Worm (Caenorhabditis elegans) whole organism, L4 larva: ENCODE data around the gene nhr-26.

Experiments used
- Y105C5A.15 ChIP-seq: fragments of 200-800 bp; sonication (Bioruptor generic); IDR thresholded peaks from 2 replicates; pipeline ENCODE4 v1.3.6; 2022; ENCODE audit warnings: missing genetic modification characterization, missing compliant biosample characterization
- Y75B8A.6 ChIP-seq: fragments of 200-800 bp; sonication (Bioruptor generic); IDR thresholded peaks from 2 replicates; pipeline ENCODE4 v1.3.6; 2022; ENCODE audit warnings: missing genetic modification reagents, missing genetic modification characterization, missing compliant biosample characterization
- ZK337.2 ChIP-seq: fragments of 200-800 bp; sonication (Bioruptor generic); IDR thresholded peaks from 2 replicates; pipeline ENCODE4 v1.3.6; 2022; ENCODE audit warnings: missing genetic modification reagents, missing genetic modification characterization, missing compliant biosample characterization
- ZK546.5 ChIP-seq, 2 experiments: sonication (generic microtip); optimal IDR thresholded peaks; 2 replicates each; lab custom pipeline; 2017; ENCODE audit warnings: missing biosample characterization in 2 of 2, missing genetic modification characterization in 2 of 2
- aha-1 ChIP-seq: fragments of 150-350 bp; peaks from one replicate; lab custom pipeline; 2014; ENCODE audit warnings: missing biosample characterization, missing genetic modification characterization
- arid-1 ChIP-seq: fragments of 200-800 bp; sonication (Bioruptor generic); conservative IDR thresholded peaks from 2 replicates; pipeline ENCODE4 v1.3.6; 2022; ENCODE audit warnings: missing genetic modification reagents, missing genetic modification characterization, missing compliant biosample characterization
- ceh-20 ChIP-seq: fragments of 200-800 bp; sonication (Bioruptor generic); IDR thresholded peaks from 2 replicates; pipeline ENCODE4 v1.3.6; 2022; ENCODE audit warnings: missing genetic modification reagents, missing genetic modification characterization, missing compliant biosample characterization
- ceh-82 ChIP-seq: sonication (generic microtip); optimal IDR thresholded peaks from 2 replicates; lab custom pipeline; 2017; ENCODE audit warnings: missing biosample characterization, missing genetic modification characterization
- ces-1 ChIP-seq: fragments of 150-350 bp; sonication (generic microtip); optimal IDR thresholded peaks from 4 replicates; lab custom pipeline; 2014; ENCODE audit warnings: missing biosample characterization, missing genetic modification reagents, missing genetic modification characterization
- cey-2 ChIP-seq: sonication (generic microtip); optimal IDR thresholded peaks from 3 replicates; lab custom pipeline; 2017; ENCODE audit warnings: missing genetic modification characterization, mild to moderate bottlenecking, missing compliant biosample characterization, antibody characterized with exemption, borderline replicate concordance; ENCODE audit not compliant: insufficient read depth
- ctbp-1 ChIP-seq: fragments of 200-800 bp; sonication (Bioruptor generic); IDR thresholded peaks from 2 replicates; pipeline ENCODE4 v1.3.6; 2022; ENCODE audit warnings: missing genetic modification reagents, missing genetic modification characterization, missing compliant biosample characterization
- daf-16 ChIP-seq, 3 experiments: sonication (generic microtip); optimal IDR thresholded peaks; 2 replicates each; lab custom pipeline; 2016 to 2017; ENCODE audit warnings: missing genetic modification characterization in 3 of 3, missing genetic modification reagents in 3 of 3, mild to moderate bottlenecking in 2 of 3, missing compliant biosample characterization in 2 of 3, missing biosample characterization in 1 of 3, moderate library complexity in 1 of 3
- dmd-8 ChIP-seq: fragments of 200-800 bp; sonication (Bioruptor generic); IDR thresholded peaks from 2 replicates; pipeline ENCODE4 v1.3.6; 2022; ENCODE audit warnings: missing genetic modification characterization, missing compliant biosample characterization
- dmd-9 ChIP-seq: fragments of 200-800 bp; sonication (Bioruptor generic); IDR thresholded peaks from 2 replicates; pipeline ENCODE4 v1.3.6; 2022; ENCODE audit warnings: missing genetic modification reagents, missing genetic modification characterization, missing compliant biosample characterization
- egl-27 ChIP-seq: sonication (generic microtip); optimal IDR thresholded peaks from 3 replicates; lab custom pipeline; 2017; ENCODE audit warnings: missing biosample characterization, missing genetic modification reagents, missing genetic modification characterization
- egl-43 ChIP-seq: fragments of 200-800 bp; sonication (Bioruptor generic); IDR thresholded peaks from 2 replicates; pipeline ENCODE4 v1.3.6; 2022; ENCODE audit warnings: missing genetic modification reagents, missing genetic modification characterization, missing compliant biosample characterization
- fkh-10 ChIP-seq: fragments of 150-350 bp; optimal IDR thresholded peaks from 2 replicates; lab custom pipeline; 2014; ENCODE audit warnings: missing biosample characterization, missing genetic modification reagents, missing genetic modification characterization
- gei-8 ChIP-seq: fragments of 200-800 bp; sonication (Bioruptor generic); optimal IDR thresholded peaks from 2 replicates; lab custom pipeline; 2018; ENCODE audit warnings: mild to moderate bottlenecking, missing genetic modification characterization, missing compliant biosample characterization
- hlh-11 ChIP-seq: fragments of 200-800 bp; sonication (Bioruptor generic); optimal IDR thresholded peaks from 2 replicates; lab custom pipeline; 2018; ENCODE audit warnings: mild to moderate bottlenecking, missing genetic modification characterization, missing compliant biosample characterization
- hlh-30 ChIP-seq: sonication (generic microtip); optimal IDR thresholded peaks from 2 replicates; lab custom pipeline; 2017; ENCODE audit warnings: antibody characterized with exemption, mild to moderate bottlenecking, missing genetic modification characterization, missing compliant biosample characterization; ENCODE audit not compliant: insufficient read depth
- hmg-1.1 ChIP-seq: fragments of 200-800 bp; sonication (Bioruptor generic); IDR thresholded peaks from 2 replicates; pipeline ENCODE4 v1.3.6; 2022; ENCODE audit warnings: missing genetic modification reagents, missing genetic modification characterization, missing compliant biosample characterization
- lin-1 ChIP-seq: fragments of 200-800 bp; sonication (Bioruptor generic); IDR thresholded peaks from 2 replicates; pipeline ENCODE4 v1.3.6; 2022; ENCODE audit warnings: missing genetic modification reagents, missing genetic modification characterization, missing compliant biosample characterization
- lin-13 ChIP-seq: fragments of 150-350 bp; optimal IDR thresholded peaks from 2 replicates; lab custom pipeline; 2014; ENCODE audit warnings: missing biosample characterization, missing genetic modification reagents, missing genetic modification characterization
- lin-39 ChIP-seq: fragments of 150-350 bp; optimal IDR thresholded peaks from 2 replicates; lab custom pipeline; 2014; ENCODE audit warnings: missing biosample characterization, missing genetic modification reagents, missing genetic modification characterization
- lsy-2 ChIP-seq, 2 experiments: fragments of 150-350 bp in 1 of 2; sonication (generic microtip) in 1 of 2; optimal IDR thresholded peaks; 2 replicates each; lab custom pipeline; 2014 to 2017; ENCODE audit warnings: missing biosample characterization in 2 of 2, missing genetic modification characterization in 2 of 2
- mep-1 ChIP-seq: fragments of 150-350 bp; sonication (generic microtip); optimal IDR thresholded peaks from 3 replicates; lab custom pipeline; 2014; ENCODE audit warnings: missing biosample characterization, missing genetic modification characterization
- nhr-10 ChIP-seq: fragments of 150-350 bp; optimal IDR thresholded peaks from 2 replicates; lab custom pipeline; 2014; ENCODE audit warnings: missing biosample characterization, missing genetic modification characterization
- nhr-102 ChIP-seq: sonication (generic microtip); optimal IDR thresholded peaks from 2 replicates; lab custom pipeline; 2016; ENCODE audit warnings: mild to moderate bottlenecking, missing genetic modification characterization, moderate library complexity, missing compliant biosample characterization
- php-3 ChIP-seq: fragments of 200-800 bp; sonication (Bioruptor generic); IDR thresholded peaks from 2 replicates; pipeline ENCODE4 v1.3.6; 2022; ENCODE audit warnings: missing genetic modification reagents, missing genetic modification characterization, missing compliant biosample characterization
- saeg-2 ChIP-seq: fragments of 200-800 bp; sonication (Bioruptor generic); IDR thresholded peaks from 2 replicates; pipeline ENCODE4 v1.3.6; 2022; ENCODE audit warnings: missing genetic modification reagents, missing genetic modification characterization, missing compliant biosample characterization
- set-16 ChIP-seq: fragments of 200-800 bp; sonication (Bioruptor generic); IDR thresholded peaks from 2 replicates; pipeline ENCODE4 v1.3.6; 2022; ENCODE audit warnings: missing genetic modification reagents, missing genetic modification characterization, missing compliant biosample characterization
- unc-130 ChIP-seq: sonication (generic microtip); optimal IDR thresholded peaks from 2 replicates; lab custom pipeline; 2016; ENCODE audit warnings: missing genetic modification reagents, missing genetic modification characterization, missing compliant biosample characterization
- unc-62 ChIP-seq, 3 experiments: fragments of 150-350 bp in 1 of 3; sonication (generic microtip); optimal IDR thresholded peaks in 2 of 3; peaks in 1 of 3; 1 replicate in 1 of 3; 2 replicates in 2 of 3; lab custom pipeline; 2014 to 2017; ENCODE audit warnings: missing biosample characterization in 3 of 3, missing genetic modification characterization in 3 of 3, missing genetic modification reagents in 3 of 3, missing genotype in 1 of 3
- vab-7 ChIP-seq: fragments of 200-800 bp; sonication (Bioruptor generic); IDR thresholded peaks from 2 replicates; pipeline ENCODE4 v1.3.6; 2022; ENCODE audit warnings: missing genetic modification reagents, missing genetic modification characterization, missing compliant biosample characterization
- zip-11 ChIP-seq: fragments of 200-800 bp; sonication (Bioruptor generic); IDR thresholded peaks from 2 replicates; pipeline ENCODE4 v1.3.6; 2022; ENCODE audit warnings: missing genetic modification characterization, missing compliant biosample characterization
- zip-2 ChIP-seq: fragments of 150-350 bp; optimal IDR thresholded peaks from 2 replicates; lab custom pipeline; 2014; ENCODE audit warnings: missing biosample characterization, missing genetic modification characterization

Gene nhr-26

ce11 chrX:12690346-12690745 is 9.9 kb downstream of the nhr-26 start (continued):
- TF ChIP-seq arid-1 (GFP tag; lab: Robert Waterston, UW) (no peak), unc-130 (GFP tag; lab: Kevin White, UChicago) (no peak), hlh-11 (peak; percentile 70), gei-8 (GFP tag; lab: Kevin White, UChicago) (no peak), ZK546.5 (tag; optimal IDR thresholded peaks at IDR 0.05; lab: Kevin White, UChicago) (no peak), nhr-102 (tag; lab: Kevin White, UChicago) (peak; percentile 3), nhr-10 (tag; lab: Kevin White, UChicago) (no peak), hlh-30 (tag; lab: Kevin White, UChicago) (peak; percentile 68), vab-7 (GFP tag; lab: Robert Waterston, UW) (0 out of 2 replicates have a peak, but pooled peaks have one; percentile 25), daf-16 (GFP tag; optimal IDR thresholded peaks at IDR 0.05; lab: Kevin White, UChicago) (peak in 1 of 2 experiments; percentile 23), daf-16 (tag; optimal IDR thresholded peaks at IDR 0.05; lab: Kevin White, UChicago) (peak; percentile 43), aha-1 (tag; lab: Kevin White, UChicago) (peak; percentile 90), hmg-1.1 (GFP tag; lab: Robert Waterston, UW) (no peak), unc-62 (GFP tag; optimal IDR thresholded peaks at IDR 0.05 in 1 of 2; lab: Kevin White, UChicago) (peak in 1 of 2 experiments; percentile 97), unc-62 (tag; optimal IDR thresholded peaks at IDR 0.05; lab: Kevin White, UChicago) (no peak)

ce11 chrX:12689869-12690268 is 10.4 kb downstream of the nhr-26 start:
- TF ChIP-seq mep-1 (tag; lab: Kevin White, UChicago) = no peak
- peak; percentile 93 for TF ChIP-seq fkh-10 (GFP tag; lab: Kevin White, UChicago)
- TF ChIP-seq cey-2 = no peak
- peak in 1 of 2 experiments; percentile 10 for TF ChIP-seq lsy-2 (tag; optimal IDR thresholded peaks at IDR 0.05; lab: Kevin White, UChicago)
- TF ChIP-seq ceh-82 (tag; lab: Kevin White, UChicago) = no peak
- TF ChIP-seq unc-62 (GFP tag; optimal IDR thresholded peaks at IDR 0.05 in 1 of 2; lab: Kevin White, UChicago) = peak in 1 of 2 experiments; percentile 84
- no peak for TF ChIP-seq unc-62 (tag; optimal IDR thresholded peaks at IDR 0.05; lab: Kevin White, UChicago)
- peak; percentile 93 for TF ChIP-seq ces-1
- TF ChIP-seq lin-13 (GFP tag; lab: Kevin White, UChicago) = no peak
- TF ChIP-seq ctbp-1 (GFP tag; lab: Robert Waterston, UW) = 0 out of 2 replicates have a peak, but pooled peaks have one; percentile 22
- TF ChIP-seq, all 104 proteins: peak for 5

- TF ChIP-seq aha-1 (tag; lab: Kevin White, UChicago) (peak; percentile 88), Y105C5A.15 (GFP tag; lab: Robert Waterston, UW) (no peak)
These were observed 11.6 kb downstream of the nhr-26 start for ce11 chrX:12688632-12689031.

- TF ChIP-seq zip-2 (tag; lab: Kevin White, UChicago) (no peak), aha-1 (tag; lab: Kevin White, UChicago) (peak; percentile 91), saeg-2 (0 out of 2 replicates have a peak, but pooled peaks have one; percentile 6)
These were observed 12.8 kb downstream of the nhr-26 start for ce11 chrX:12687482-12687881.

DNA sequence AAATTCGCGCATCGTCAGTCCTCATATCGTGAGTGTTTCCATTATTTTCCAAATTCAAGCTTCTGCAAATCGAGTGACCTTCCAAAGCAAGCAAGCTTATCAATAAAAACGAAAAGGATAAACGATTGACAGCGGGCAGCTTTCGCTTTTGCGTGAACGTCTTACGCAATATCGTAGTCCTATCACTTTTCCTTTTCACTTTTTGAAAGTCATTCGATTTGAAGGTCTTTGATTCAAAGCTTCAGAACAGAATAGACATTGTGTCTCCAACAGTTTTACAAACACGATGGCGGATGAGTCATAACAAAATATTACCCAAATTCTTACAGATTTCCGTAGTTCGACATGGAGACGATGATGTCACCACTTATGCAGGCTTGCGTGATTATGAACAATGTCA is 20.7 kb downstream of the nhr-26 start:
- TF ChIP-seq unc-62 (GFP tag; optimal IDR thresholded peaks at IDR 0.05 in 1 of 2; lab: Kevin White, UChicago) (peak in 1 of 2 experiments; percentile 83), unc-62 (tag; optimal IDR thresholded peaks at IDR 0.05; lab: Kevin White, UChicago) (no peak), unc-130 (GFP tag; lab: Kevin White, UChicago) (no peak), fkh-10 (GFP tag; lab: Kevin White, UChicago) (no peak)

DNA sequence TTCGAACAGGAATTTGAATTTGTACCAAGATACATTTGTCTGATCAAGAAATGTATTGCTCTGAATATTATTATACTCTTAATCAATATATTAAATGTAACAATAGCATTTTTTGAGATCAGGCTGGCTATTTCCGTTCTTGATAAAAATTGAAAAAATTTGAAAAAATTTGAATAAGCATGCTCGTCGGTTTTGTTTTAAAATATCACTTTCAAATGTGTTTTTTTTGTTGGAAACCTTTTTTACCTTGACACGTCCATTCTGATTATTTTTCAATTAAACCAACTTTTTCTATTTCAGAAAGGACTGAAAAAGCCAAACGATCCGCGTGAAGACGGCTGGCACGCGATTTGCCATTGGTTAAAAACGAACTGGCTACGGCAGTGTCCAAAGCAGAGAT is 21.7 kb downstream of the nhr-26 start, which contains the start of gene adt-1:
Gene adt-1 (plus strand): TSS at position 301 of the 400 bp plus-strand sequence.
- TF ChIP-seq ceh-20 (GFP tag; lab: Robert Waterston, UW) (no peak), egl-43 (GFP tag; lab: Robert Waterston, UW) (no peak), set-16 (no peak), ZK337.2 (GFP tag; lab: Robert Waterston, UW) (no peak), lin-1 (GFP tag; lab: Robert Waterston, UW) (no peak), dmd-9 (GFP tag; lab: Robert Waterston, UW) (no peak), dmd-8 (no peak), hlh-11 (no peak), zip-11 (GFP tag; lab: Robert Waterston, UW) (no peak), php-3 (GFP tag; lab: Robert Waterston, UW) (no peak), lin-39 (no peak), Y75B8A.6 (GFP tag; lab: Robert Waterston, UW) (no peak), egl-27 (tag; lab: Kevin White, UChicago) (no peak)
